Worm (Caenorhabditis elegans): ENCODE data around the gene gpr-1.

- TF ChIP-seq nhr-23 (tag; optimal IDR thresholded peaks at IDR 0.05) (no peak), unc-62 (GFP tag; optimal IDR thresholded peaks at IDR 0.05) (no peak), sma-9 (GFP tag; optimal IDR thresholded peaks at IDR 0.05) (peak; percentile 79), sma-9 (tag; optimal IDR thresholded peaks at IDR 0.05) (no peak), lsy-2 (tag; optimal IDR thresholded peaks at IDR 0.05) (peak; percentile 58 to 74), ztf-11 (tag; optimal IDR thresholded peaks at IDR 0.05) (no peak)
Measured at ce11 chrIII:8678371-8678770, 49.6 kb downstream of the gpr-1 start.
